ENCODE assay signal across 1 fruit fly cellular context in the genomic region with DNA sequence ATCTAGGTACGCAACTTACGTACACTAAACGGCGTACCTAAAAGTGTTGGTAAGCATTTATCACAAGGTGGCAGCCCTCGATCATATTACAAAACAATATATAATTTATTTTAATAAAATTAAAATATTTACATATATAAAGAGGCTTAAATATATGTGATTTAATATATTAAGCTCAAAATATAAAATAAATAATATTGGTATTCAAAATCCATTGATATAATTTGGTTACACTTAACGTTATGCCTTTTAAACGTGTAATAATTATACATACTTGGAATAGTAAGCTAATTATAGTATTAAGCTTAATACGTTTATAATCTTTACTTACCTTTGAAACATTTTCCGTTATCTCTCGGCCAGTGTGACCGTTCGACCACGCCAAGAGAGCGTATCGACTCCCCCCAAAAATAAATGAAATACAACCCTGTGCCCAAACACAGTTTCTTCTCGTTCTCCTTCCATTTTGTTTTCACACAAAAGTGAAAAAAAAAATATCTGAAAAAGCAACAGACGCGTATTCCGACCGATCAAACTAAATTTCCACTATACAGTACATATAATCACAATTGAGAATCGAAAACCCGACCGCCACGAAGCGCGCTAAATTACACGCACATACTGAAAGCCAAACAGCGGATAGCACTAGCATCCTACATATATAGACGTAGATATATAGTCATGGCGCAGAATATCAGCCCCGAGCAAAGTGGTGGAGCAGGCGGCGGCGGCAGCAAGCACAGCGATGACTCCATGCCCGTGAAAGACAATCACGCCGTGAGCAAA.
TF ChIP-seq lines count a peak whose summit lies in the region.

A gene (minus strand): TSS at position 30 of the 786 bp plus-strand sequence.
A gene (plus strand): TSS at position 428 of the 786 bp plus-strand sequence.

TF ChIP-seq in whole organism, embryonic, 481 proteins besides CTCF, POLR2A, EP300 and RAD21 (continued from another document):
- TF ChIP-seq fru (optimal IDR thresholded peaks at IDR 0.05; lab: Kevin White, UChicago) (no peak), NFAT (GFP tag; IDR thresholded peaks at IDR 0.05; lab: Robert Waterston, UW) (peak; percentile 35; the same call in 1 of the 2 replicates), CG7271 (tag; optimal IDR thresholded peaks at IDR 0.05; lab: Kevin White, UChicago) (peak; percentile 51), Chrac-16 (GFP tag; optimal IDR thresholded peaks at IDR 0.05; lab: Kevin White, UChicago) (peak; percentile 40), nom (GFP tag; optimal IDR thresholded peaks at IDR 0.05; lab: Kevin White, UChicago) (peak; percentile 55), mam (GFP tag; optimal IDR thresholded peaks at IDR 0.05; lab: Kevin White, UChicago) (peak; percentile 45), BtbVII (GFP tag; optimal IDR thresholded peaks at IDR 0.05; lab: Kevin White, UChicago) (peak; percentile 38), hb (GFP tag; IDR thresholded peaks at IDR 0.05; lab: Robert Waterston, UW; ENCODE audit: partially characterized antibody) (no peak), CG33557 (GFP tag; optimal IDR thresholded peaks at IDR 0.05; lab: Kevin White, UChicago) (peak; percentile 20), unpg (GFP tag; optimal IDR thresholded peaks at IDR 0.05; lab: Kevin White, UChicago) (peak; percentile 20), Dll (GFP tag; IDR thresholded peaks at IDR 0.05; lab: Robert Waterston, UW; ENCODE audit: partially characterized antibody) (no peak), CG10654 (GFP tag; optimal IDR thresholded peaks at IDR 0.05; lab: Kevin White, UChicago) (peak; percentile 79), CG14667 (GFP tag; IDR thresholded peaks at IDR 0.05; lab: Robert Waterston, UW) (no peak), lola (GFP tag; optimal IDR thresholded peaks at IDR 0.05; lab: Kevin White, UChicago) (peak in 1 of 3 experiments; percentile 37), prd (optimal IDR thresholded peaks at IDR 0.05; lab: Kevin White, UChicago) (no peak), prd (GFP tag; IDR thresholded peaks at IDR 0.05; lab: Robert Waterston, UW) (peak; percentile 40; the same call in 1 of the 3 replicates), Lhr (GFP tag; optimal IDR thresholded peaks at IDR 0.05; lab: Kevin White, UChicago) (peak; percentile 37), yki (optimal IDR thresholded peaks at IDR 0.05; lab: Kevin White, UChicago) (no peak), lilli (GFP tag; optimal IDR thresholded peaks at IDR 0.05; lab: Kevin White, UChicago) (peak; percentile 38), CG34422 (GFP tag; IDR thresholded peaks at IDR 0.05; lab: Robert Waterston, UW) (peak; percentile 46; the same call in 1 of the 3 replicates), sens (GFP tag; lab: Kevin White, UChicago) (peak; percentile 85), Sry-δ (GFP tag; optimal IDR thresholded peaks at IDR 0.05; lab: Kevin White, UChicago) (peak; percentile 49), H2.0 (GFP tag; IDR thresholded peaks at IDR 0.05; lab: Robert Waterston, UW) (peak; percentile 31; the same call in 1 of the 2 replicates), CG13287 (GFP tag; IDR thresholded peaks at IDR 0.05; lab: Robert Waterston, UW; ENCODE audit: partially characterized antibody) (peak; percentile 40; the same call in 1 of the 2 replicates), ash1 (GFP tag; optimal IDR thresholded peaks at IDR 0.05; lab: Kevin White, UChicago) (no peak), vvl (GFP tag; IDR thresholded peaks at IDR 0.05; lab: Robert Waterston, UW) (peak; percentile 9; the same call in 1 of the 2 replicates), pzg (GFP tag; optimal IDR thresholded peaks at IDR 0.05; lab: Kevin White, UChicago) (peak; percentile 73), nerfin-1 (tag; optimal IDR thresholded peaks at IDR 0.05; lab: Kevin White, UChicago) (peak; percentile 21), CG15269 (tag; optimal IDR thresholded peaks at IDR 0.05; lab: Kevin White, UChicago) (peak; percentile 43), D (optimal IDR thresholded peaks at IDR 0.05; lab: Kevin White, UChicago) (no peak), D (GFP tag; optimal IDR thresholded peaks at IDR 0.05; lab: Kevin White, UChicago) (peak; percentile 37), bsh (GFP tag; optimal IDR thresholded peaks at IDR 0.05; lab: Kevin White, UChicago) (peak in 1 of 2 experiments; percentile 35), CG4424 (GFP tag; optimal IDR thresholded peaks at IDR 0.05; lab: Kevin White, UChicago) (peak; percentile 51), CG15601 (tag; optimal IDR thresholded peaks at IDR 0.05; lab: Kevin White, UChicago) (peak; percentile 21), Nf-YC (tag; optimal IDR thresholded peaks at IDR 0.05; lab: Kevin White, UChicago) (peak; percentile 63), stwl (tag; optimal IDR thresholded peaks at IDR 0.05; lab: Kevin White, UChicago) (peak; percentile 88), dati (GFP tag; IDR thresholded peaks at IDR 0.05; lab: Robert Waterston, UW) (no peak), CG4282 (GFP tag; optimal IDR thresholded peaks at IDR 0.05; lab: Kevin White, UChicago) (no peak), Ptx1 (GFP tag; IDR thresholded peaks at IDR 0.05; lab: Robert Waterston, UW) (peak; percentile 39; the same call in 1 of the 2 replicates), dmrt99B (tag; optimal IDR thresholded peaks at IDR 0.05; lab: Kevin White, UChicago) (peak; percentile 14), Oli (tag; optimal IDR thresholded peaks at IDR 0.05; lab: Kevin White, UChicago) (peak; percentile 20), HHEX (GFP tag; optimal IDR thresholded peaks at IDR 0.05; lab: Kevin White, UChicago) (peak; percentile 58), CG7556 (GFP tag; optimal IDR thresholded peaks at IDR 0.05; lab: Kevin White, UChicago) (peak; percentile 40), wor (GFP tag; IDR thresholded peaks at IDR 0.05; lab: Robert Waterston, UW) (no peak), gfzf (GFP tag; optimal IDR thresholded peaks at IDR 0.05; lab: Kevin White, UChicago) (peak; percentile 71), danr (GFP tag; IDR thresholded peaks at IDR 0.05; lab: Robert Waterston, UW) (no peak), ems (GFP tag; optimal IDR thresholded peaks at IDR 0.05; lab: Kevin White, UChicago) (peak; percentile 5), seq (GFP tag; IDR thresholded peaks at IDR 0.05; lab: Robert Waterston, UW) (peak; percentile 10; the same call in 1 of the 2 replicates), CoRest (tag; optimal IDR thresholded peaks at IDR 0.05; lab: Kevin White, UChicago) (peak; percentile 59), CG9932 (GFP tag; IDR thresholded peaks at IDR 0.05; lab: Robert Waterston, UW) (0 out of 2 replicates have a peak, but pooled peaks have one; percentile 46), MESR4 (GFP tag; optimal IDR thresholded peaks at IDR 0.05; lab: Kevin White, UChicago) (peak; percentile 96), Mes4 (GFP tag; optimal IDR thresholded peaks at IDR 0.05; lab: Kevin White, UChicago) (no peak), grau (tag; optimal IDR thresholded peaks at IDR 0.05; lab: Kevin White, UChicago) (peak; percentile 59), CG18262 (tag; optimal IDR thresholded peaks at IDR 0.05; lab: Kevin White, UChicago) (peak; percentile 60), run (tag; optimal IDR thresholded peaks at IDR 0.05; lab: Kevin White, UChicago) (no peak), lov (optimal IDR thresholded peaks at IDR 0.05; lab: Kevin White, UChicago) (no peak), lov (GFP tag; IDR thresholded peaks at IDR 0.05; lab: Robert Waterston, UW) (0 out of 3 replicates have a peak, but pooled peaks have one; percentile 26), Spps (tag; optimal IDR thresholded peaks at IDR 0.05; lab: Kevin White, UChicago) (peak; percentile 7), Lim3 (GFP tag; IDR thresholded peaks at IDR 0.05; lab: Robert Waterston, UW) (no peak), CG10209 (GFP tag; optimal IDR thresholded peaks at IDR 0.05; lab: Kevin White, UChicago) (peak; percentile 48), Dref (GFP tag; IDR thresholded peaks at IDR 0.05; lab: Robert Waterston, UW) (peak; percentile 60), Deaf1 (tag; optimal IDR thresholded peaks at IDR 0.05; lab: Kevin White, UChicago) (peak; percentile 31), CG8388 (GFP tag; optimal IDR thresholded peaks at IDR 0.05; lab: Kevin White, UChicago) (peak; percentile 26), CG32767 (GFP tag; IDR thresholded peaks at IDR 0.05; lab: Robert Waterston, UW) (peak; percentile 61; the same call in 1 of the 2 replicates), Eip74EF (GFP tag; optimal IDR thresholded peaks at IDR 0.05; lab: Kevin White, UChicago) (peak in 1 of 2 experiments; percentile 0), sim (GFP tag; IDR thresholded peaks at IDR 0.05; lab: Robert Waterston, UW) (no peak), gsb-n (tag; optimal IDR thresholded peaks at IDR 0.05; lab: Kevin White, UChicago) (peak; percentile 37), CG10147 (GFP tag; optimal IDR thresholded peaks at IDR 0.05; lab: Kevin White, UChicago) (peak; percentile 20), sna (GFP tag; IDR thresholded peaks at IDR 0.05; lab: Robert Waterston, UW; ENCODE audit: partially characterized antibody) (no peak), CG31224 (GFP tag; IDR thresholded peaks at IDR 0.05; lab: Robert Waterston, UW) (no peak), CG10979 (tag; optimal IDR thresholded peaks at IDR 0.05; lab: Kevin White, UChicago) (peak; percentile 41), CG12104 (GFP tag; optimal IDR thresholded peaks at IDR 0.05; lab: Kevin White, UChicago) (peak; percentile 42), az2 (GFP tag; optimal IDR thresholded peaks at IDR 0.05; lab: Kevin White, UChicago) (peak; percentile 54), salm (tag; optimal IDR thresholded peaks at IDR 0.05; lab: Kevin White, UChicago) (no peak), CG12942 (GFP tag; optimal IDR thresholded peaks at IDR 0.05; lab: Kevin White, UChicago) (peak; percentile 7), Side (GFP tag; optimal IDR thresholded peaks at IDR 0.05; lab: Kevin White, UChicago) (peak; percentile 33), oc (tag; optimal IDR thresholded peaks at IDR 0.05; lab: Kevin White, UChicago) (peak; percentile 11), psq (GFP tag; optimal IDR thresholded peaks at IDR 0.05; lab: Kevin White, UChicago) (peak; percentile 24), CG18599 (GFP tag; optimal IDR thresholded peaks at IDR 0.05; lab: Kevin White, UChicago) (peak; percentile 50), Meics (GFP tag; optimal IDR thresholded peaks at IDR 0.05; lab: Kevin White, UChicago) (peak; percentile 70), Xrp1 (GFP tag; IDR thresholded peaks at IDR 0.05; lab: Robert Waterston, UW) (0 out of 2 replicates have a peak, but pooled peaks have one; percentile 7), lab (GFP tag; optimal IDR thresholded peaks at IDR 0.05; lab: Kevin White, UChicago) (peak; percentile 57)
